Fruit fly (Drosophila melanogaster) whole organism: ENCODE results near the gene CG3337.

Experiments
- CG8478 ChIP-seq: fragments of >200 bp; optimal IDR thresholded peaks from 2 replicates; lab custom pipeline; 2018; ENCODE audit warnings: inconsistent platforms
- Dll ChIP-seq: fragments of >200 bp; optimal IDR thresholded peaks from 2 replicates; lab custom pipeline; 2017
- EcR ChIP-seq, 2 experiments: fragments of >200 bp; optimal IDR thresholded peaks; 2 replicates each; lab custom pipeline; 2017; ENCODE audit warnings: missing biosample characterization in 2 of 2, missing genetic modification characterization in 2 of 2, missing genetic modification reagents in 2 of 2
- pan ChIP-seq: fragments of >200 bp; optimal IDR thresholded peaks from 2 replicates; lab custom pipeline; 2017
- psq ChIP-seq: fragments of >200 bp; optimal IDR thresholded peaks from 2 replicates; lab custom pipeline; 2017
- usp ChIP-seq: fragments of >200 bp; optimal IDR thresholded peaks from 2 replicates; lab custom pipeline; 2017; ENCODE audit warnings: missing biosample characterization, missing genetic modification characterization, mixed read lengths

The CG3337 gene

DNA sequence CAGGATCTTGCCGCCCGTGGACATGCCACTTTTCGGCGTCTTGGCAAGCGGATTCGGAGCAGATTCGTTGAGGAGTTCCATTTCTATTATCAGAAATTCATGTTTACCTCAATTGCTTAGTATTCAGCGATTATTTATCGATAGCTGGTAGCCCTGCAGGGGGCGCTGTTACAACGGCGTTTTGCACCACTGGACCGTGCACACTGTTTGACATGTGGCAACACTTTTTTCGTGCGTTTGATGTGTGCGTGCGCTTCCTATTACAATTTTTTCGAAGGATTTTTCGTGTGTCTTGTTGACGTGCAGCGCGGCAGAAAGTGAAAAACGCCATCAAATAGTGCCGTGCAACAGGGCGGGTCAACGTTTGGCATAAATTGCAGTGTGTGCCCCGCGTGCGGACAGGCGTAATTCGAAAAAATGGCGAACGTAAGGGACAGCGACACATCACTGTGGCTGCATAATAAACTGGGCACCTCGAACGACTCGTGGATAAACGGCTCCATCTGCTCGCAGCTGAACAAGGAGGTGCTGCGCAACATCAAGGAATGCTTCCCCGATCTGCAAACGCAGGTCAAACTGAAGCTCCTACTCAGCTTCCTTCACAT lies at the start of gene CG3337, which contains the start of gene Nelf-A:
CG3337 (minus strand) TSS at position 132 of the 605 bp plus-strand sequence.
Nelf-A (plus strand) TSS at position 252 of the 605 bp plus-strand sequence.
- TF ChIP-seq Dll (lab: Kevin White, UChicago) (no peak), CG8478 (lab: Kevin White, UChicago) (no peak), EcR (GFP tag; optimal IDR thresholded peaks at IDR 0.05; lab: Kevin White, UChicago) (no peak), psq (lab: Kevin White, UChicago) (no peak), pan (no peak), usp (GFP tag; lab: Kevin White, UChicago) (no peak)

DNA sequence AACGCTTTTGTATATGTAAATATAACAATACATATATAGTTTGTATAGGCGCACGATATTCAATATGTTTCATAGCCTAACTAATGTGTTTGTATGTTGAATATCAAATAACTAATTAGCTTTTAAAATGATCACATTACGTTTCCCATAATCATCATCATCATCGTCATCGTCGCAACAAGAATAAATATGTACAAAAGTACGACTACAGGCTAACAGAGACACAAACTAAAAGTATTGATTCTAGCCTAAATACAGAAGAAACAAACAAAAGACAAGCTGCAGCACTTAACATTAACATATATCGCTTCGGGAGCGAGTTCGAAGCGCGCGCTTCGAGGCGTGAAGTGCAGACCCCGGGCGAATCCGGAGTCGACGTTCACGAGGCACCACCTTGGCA lies 47.8 kb upstream of the CG3337 start:
- no peak for TF ChIP-seq Dll (lab: Kevin White, UChicago)
- TF ChIP-seq usp (GFP tag; lab: Kevin White, UChicago): no peak
- no peak for TF ChIP-seq psq (lab: Kevin White, UChicago)
- no peak for TF ChIP-seq CG8478 (lab: Kevin White, UChicago)
- no peak for TF ChIP-seq EcR (GFP tag; optimal IDR thresholded peaks at IDR 0.05; lab: Kevin White, UChicago)
- no peak for TF ChIP-seq pan

DNA sequence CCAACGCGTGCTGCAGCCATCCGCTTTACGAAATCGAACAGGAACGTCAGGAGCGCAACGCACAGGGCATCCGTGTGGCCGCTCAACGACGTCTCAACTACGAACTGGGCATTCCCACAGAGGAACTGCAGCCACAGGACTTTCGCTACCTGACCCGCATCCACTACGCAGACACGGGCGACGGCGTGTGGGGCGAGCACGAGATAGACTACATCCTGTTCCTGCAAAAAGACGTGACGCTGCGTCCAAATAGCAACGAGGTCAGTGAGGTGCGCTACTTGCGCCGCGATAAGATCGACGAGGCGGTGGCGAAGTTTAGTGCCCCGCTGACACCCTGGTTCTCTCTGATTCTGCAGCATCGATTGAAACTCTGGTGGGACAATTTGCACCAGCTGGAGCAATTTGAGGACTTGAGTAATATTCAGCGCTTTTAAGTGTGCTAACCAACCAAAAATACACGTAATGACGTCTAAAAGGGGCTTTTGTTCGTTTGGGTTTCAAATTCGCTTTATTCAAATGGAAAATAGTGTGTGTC lies 47.3 kb upstream of the CG3337 start:
- TF ChIP-seq psq (lab: Kevin White, UChicago): no peak
- TF ChIP-seq usp (GFP tag; lab: Kevin White, UChicago): no peak
- TF ChIP-seq pan: no peak
- TF ChIP-seq Dll (lab: Kevin White, UChicago): no peak
- no peak for TF ChIP-seq CG8478 (lab: Kevin White, UChicago)
- TF ChIP-seq EcR (GFP tag; optimal IDR thresholded peaks at IDR 0.05; lab: Kevin White, UChicago): no peak

- TF ChIP-seq Dll (lab: Kevin White, UChicago): no peak
- TF ChIP-seq CG8478 (lab: Kevin White, UChicago): no peak
- no peak for TF ChIP-seq EcR (GFP tag; optimal IDR thresholded peaks at IDR 0.05; lab: Kevin White, UChicago)
- TF ChIP-seq psq (lab: Kevin White, UChicago): no peak
- no peak for TF ChIP-seq pan
- TF ChIP-seq usp (GFP tag; lab: Kevin White, UChicago): no peak
Observed at dm6 chr3R:21269923-21270322, 46.5 kb upstream of the CG3337 start, which contains the start of the genes AP-2sigma and Idi. Gene AP-2sigma, minus strand, starts transcription at chr3R:21270075. Gene Idi, plus strand, starts transcription at chr3R:21270126.

DNA sequence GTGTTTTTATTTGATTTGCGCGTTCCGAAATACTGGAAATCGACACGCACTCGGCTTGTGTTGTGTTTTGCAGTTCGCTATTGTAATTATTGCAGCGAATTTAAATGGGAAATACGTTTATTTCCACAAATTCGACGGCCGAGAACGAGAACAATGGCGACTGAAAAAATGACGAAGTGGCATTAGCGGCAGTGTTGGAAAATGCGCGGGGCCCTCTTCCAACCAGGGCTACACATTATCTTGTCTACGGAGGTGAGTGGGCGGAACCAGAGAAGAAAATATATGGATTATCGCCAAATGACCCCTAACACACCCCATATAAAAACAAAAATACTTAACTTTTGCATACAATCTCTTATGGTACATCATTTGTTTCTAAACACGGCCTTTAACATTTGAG lies 45.5 kb upstream of the CG3337 start, which contains the start of gene Rab1:
Rab1 (minus strand) TSS at position 188 of the 400 bp plus-strand sequence.
- no peak for TF ChIP-seq usp (GFP tag; lab: Kevin White, UChicago)
- no peak for TF ChIP-seq CG8478 (lab: Kevin White, UChicago)
- no peak for TF ChIP-seq Dll (lab: Kevin White, UChicago)
- no peak for TF ChIP-seq EcR (GFP tag; optimal IDR thresholded peaks at IDR 0.05; lab: Kevin White, UChicago)
- TF ChIP-seq pan: no peak
- no peak for TF ChIP-seq psq (lab: Kevin White, UChicago)

DNA sequence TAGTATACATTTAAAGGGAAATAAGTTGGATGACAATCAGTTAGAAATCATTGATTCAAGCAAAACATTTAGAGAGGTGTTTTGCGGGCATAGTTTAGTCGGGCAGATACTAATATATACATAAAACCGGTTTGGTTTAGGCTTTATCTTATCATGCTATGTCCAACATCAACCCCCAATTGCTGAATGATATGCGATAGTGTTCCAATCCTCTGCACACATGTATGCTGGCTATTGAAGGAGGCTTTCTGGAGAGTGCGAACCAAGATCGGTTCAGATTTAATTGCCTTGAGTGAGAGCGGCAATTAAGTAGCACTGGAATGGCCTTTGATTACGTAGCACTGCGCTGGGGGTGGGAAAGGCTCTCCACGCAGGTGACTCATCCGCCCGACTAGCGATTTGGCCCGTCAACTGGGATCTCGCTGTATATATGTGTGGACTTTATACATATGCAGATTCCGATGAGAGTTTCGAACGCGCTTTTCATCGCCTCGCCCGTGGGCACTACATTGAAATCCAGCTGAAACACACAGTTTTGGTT lies 44.7 kb upstream of the CG3337 start:
- TF ChIP-seq EcR (GFP tag; optimal IDR thresholded peaks at IDR 0.05; lab: Kevin White, UChicago) (no peak), Dll (lab: Kevin White, UChicago) (no peak), CG8478 (lab: Kevin White, UChicago) (no peak), pan (no peak), psq (lab: Kevin White, UChicago) (no peak), usp (GFP tag; lab: Kevin White, UChicago) (no peak)

DNA sequence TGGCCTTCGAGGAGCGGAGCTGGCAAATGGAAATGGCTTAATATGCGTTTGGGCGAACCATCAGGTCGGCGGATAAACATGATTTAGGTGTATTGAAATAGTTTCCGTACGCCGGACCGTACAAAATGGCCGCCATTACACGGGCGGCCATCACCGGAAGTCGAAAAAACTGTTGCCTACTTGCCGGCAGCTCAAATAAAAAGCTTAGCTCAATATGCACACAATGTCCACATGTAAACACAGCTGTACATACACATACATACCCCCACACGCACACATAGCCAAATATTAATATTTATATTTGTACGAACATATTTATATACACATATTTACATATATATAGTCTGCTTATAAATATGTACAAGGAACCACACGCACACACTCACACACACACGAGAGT lies 39.8 kb upstream of the CG3337 start:
- TF ChIP-seq usp (GFP tag; lab: Kevin White, UChicago) (no peak), CG8478 (lab: Kevin White, UChicago) (no peak), pan (no peak), Dll (lab: Kevin White, UChicago) (no peak), psq (lab: Kevin White, UChicago) (no peak), EcR (GFP tag; optimal IDR thresholded peaks at IDR 0.05; lab: Kevin White, UChicago) (no peak)

dm6 chr3R:21260795-21261194 lies 37.4 kb upstream of the CG3337 start:
- TF ChIP-seq CG8478 (lab: Kevin White, UChicago) (no peak), pan (no peak), EcR (GFP tag; optimal IDR thresholded peaks at IDR 0.05; lab: Kevin White, UChicago) (no peak), Dll (lab: Kevin White, UChicago) (no peak), psq (lab: Kevin White, UChicago) (no peak), usp (GFP tag; lab: Kevin White, UChicago) (no peak)

dm6 chr3R:21254296-21254695 lies 30.9 kb upstream of the CG3337 start:
- TF ChIP-seq Dll (lab: Kevin White, UChicago): no peak
- no peak for TF ChIP-seq usp (GFP tag; lab: Kevin White, UChicago)
- TF ChIP-seq pan: no peak
- TF ChIP-seq psq (lab: Kevin White, UChicago): no peak
- TF ChIP-seq CG8478 (lab: Kevin White, UChicago): no peak
- no peak for TF ChIP-seq EcR (GFP tag; optimal IDR thresholded peaks at IDR 0.05; lab: Kevin White, UChicago)

DNA sequence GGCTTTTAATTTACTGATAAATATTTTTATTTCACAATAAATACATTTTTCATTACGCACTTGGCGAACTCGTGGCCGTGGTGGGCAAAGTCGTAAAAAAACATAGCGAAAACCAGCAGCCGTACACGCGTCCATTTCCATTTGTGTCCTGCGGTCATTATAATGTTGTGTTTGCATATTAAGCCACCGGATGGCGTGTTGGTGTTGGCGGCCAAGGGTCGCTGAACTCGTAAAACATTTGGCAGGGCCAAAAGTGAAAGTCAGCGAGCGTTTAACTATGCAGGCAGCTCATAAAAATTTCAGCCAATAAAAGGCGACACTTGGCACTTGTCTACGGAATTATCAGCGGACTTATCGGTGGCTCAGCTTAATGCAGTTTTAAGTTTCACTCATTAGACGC lies 29.1 kb upstream of the CG3337 start:
- TF ChIP-seq pan (no peak), usp (GFP tag; lab: Kevin White, UChicago) (no peak), psq (lab: Kevin White, UChicago) (no peak), EcR (GFP tag; optimal IDR thresholded peaks at IDR 0.05; lab: Kevin White, UChicago) (no peak), Dll (lab: Kevin White, UChicago) (no peak), CG8478 (lab: Kevin White, UChicago) (no peak)

dm6 chr3R:21246492-21247061 lies 23.2 kb upstream of the CG3337 start, which contains the start of gene ETHR:
Gene ETHR, plus strand, starts transcription at chr3R:21247011.
- TF ChIP-seq pan (no peak), EcR (GFP tag; optimal IDR thresholded peaks at IDR 0.05; lab: Kevin White, UChicago) (no peak), Dll (lab: Kevin White, UChicago) (no peak), CG8478 (lab: Kevin White, UChicago) (no peak), psq (lab: Kevin White, UChicago) (no peak), usp (GFP tag; lab: Kevin White, UChicago) (no peak)
